Worm (Caenorhabditis elegans) whole organism, L4 larva: ENCODE data around the gene mgrn-1.

Source experiments
- aha-1 ChIP-seq: fragments of 150-350 bp; peaks from one replicate; lab custom pipeline; 2014; ENCODE audit warnings: missing biosample characterization, missing genetic modification characterization
- dpl-1 ChIP-seq: fragments of 150-350 bp; optimal IDR thresholded peaks from 2 replicates; lab custom pipeline; 2014; ENCODE audit warnings: missing biosample characterization, missing genetic modification reagents, missing genetic modification characterization
- mdt-29 ChIP-seq: fragments of 200-800 bp; sonication (Bioruptor generic); IDR thresholded peaks from 2 replicates; pipeline ENCODE4 v1.3.6; 2022; ENCODE audit warnings: missing genetic modification reagents, missing genetic modification characterization, missing compliant biosample characterization
- nhr-6 ChIP-seq: fragments of 150-350 bp; optimal IDR thresholded peaks from 2 replicates; lab custom pipeline; 2014; ENCODE audit warnings: missing biosample characterization, missing genetic modification characterization
- nhr-76 ChIP-seq: fragments of 150-350 bp; optimal IDR thresholded peaks from 2 replicates; lab custom pipeline; 2014; ENCODE audit warnings: missing biosample characterization, missing genetic modification characterization
- snpc-4 ChIP-seq: fragments of 150-350 bp; optimal IDR thresholded peaks from 2 replicates; lab custom pipeline; 2014; ENCODE audit warnings: missing biosample characterization, missing genetic modification characterization
- unc-62 ChIP-seq, 3 experiments: fragments of 150-350 bp in 1 of 3; sonication (generic microtip); optimal IDR thresholded peaks in 2 of 3; peaks in 1 of 3; 1 replicate in 1 of 3; 2 replicates in 2 of 3; lab custom pipeline; 2014 to 2017; ENCODE audit warnings: missing biosample characterization in 3 of 3, missing genetic modification characterization in 3 of 3, missing genetic modification reagents in 3 of 3, missing genotype in 1 of 3
- ztf-11 ChIP-seq: fragments of 150-350 bp; optimal IDR thresholded peaks from 2 replicates; lab custom pipeline; 2014; ENCODE audit warnings: missing biosample characterization, missing genetic modification characterization

DNA sequence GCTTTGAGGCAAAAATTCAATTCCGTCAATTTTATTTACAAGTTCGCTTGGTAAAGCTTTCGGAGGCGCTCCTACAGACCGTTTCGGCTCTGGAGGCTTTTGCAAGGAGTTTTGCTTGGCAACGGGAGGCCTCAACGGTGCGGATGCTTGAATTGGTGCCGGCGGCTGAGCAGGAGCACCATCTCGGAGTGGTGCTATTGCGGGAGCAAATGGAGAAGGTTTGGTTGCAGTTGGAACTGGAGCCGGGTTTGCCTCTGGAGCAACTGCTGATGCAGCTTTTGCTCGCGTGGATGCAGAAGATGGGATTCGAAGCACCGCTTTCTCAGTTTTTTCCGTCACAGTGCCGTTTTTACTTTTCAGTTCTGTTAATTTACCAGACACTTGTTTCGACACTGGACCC lies 21.5 kb downstream of the mgrn-1 start:
- TF ChIP-seq ztf-11 (tag; lab: Kevin White, UChicago), result no peak
- TF ChIP-seq dpl-1 (GFP tag; lab: Kevin White, UChicago), result no peak
- TF ChIP-seq nhr-76 (tag; lab: Kevin White, UChicago), result no peak
- TF ChIP-seq snpc-4 (tag; lab: Kevin White, UChicago), result no peak
- TF ChIP-seq unc-62 (GFP tag; optimal IDR thresholded peaks at IDR 0.05 in 1 of 2; lab: Kevin White, UChicago), result no peak
- no peak for TF ChIP-seq unc-62 (tag; optimal IDR thresholded peaks at IDR 0.05; lab: Kevin White, UChicago)
- TF ChIP-seq aha-1 (tag; lab: Kevin White, UChicago), result peak; percentile 73
- no peak for TF ChIP-seq nhr-6 (tag; lab: Kevin White, UChicago)
- no peak for TF ChIP-seq mdt-29 (GFP tag; lab: Robert Waterston, UW)
